Worm (Caenorhabditis elegans): ENCODE data around the gene T05B11.4.

DNA sequence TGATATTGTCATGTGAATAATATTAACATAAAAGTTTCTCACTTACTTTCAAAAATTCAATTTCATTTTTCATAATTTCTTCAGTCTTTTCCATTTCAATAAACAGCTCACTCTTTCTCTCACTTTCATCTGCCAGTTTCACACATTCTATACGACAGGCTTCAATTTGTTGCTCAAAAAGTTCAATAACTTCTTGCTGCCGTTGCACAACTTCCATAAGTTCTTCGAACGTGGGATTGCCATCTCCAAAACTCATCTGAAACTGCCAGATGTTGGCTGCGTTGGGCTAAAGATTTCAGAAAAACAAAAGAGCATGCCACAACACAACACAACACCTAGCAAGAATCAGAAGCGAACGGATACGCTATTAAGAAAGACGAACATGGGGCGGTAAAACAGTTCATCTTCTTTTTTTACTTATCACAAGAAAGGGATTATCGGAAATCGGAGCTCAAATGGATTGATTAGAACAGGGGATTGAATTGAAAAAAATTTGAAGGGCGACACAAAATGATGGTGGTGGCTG is 21.2 kb downstream of the T05B11.4 start:
- no peak for TF ChIP-seq flt-1 (GFP tag; IDR thresholded peaks at IDR 0.05)
- TF ChIP-seq ztf-23 (GFP tag; IDR thresholded peaks at IDR 0.05), result no peak
